Worm (Caenorhabditis elegans) whole organism, late embryonic: ENCODE measurements around the gene lbp-1.
A peak's percentile ranks its signal among the peaks of the same experiment; 100 is the strongest.

Source experiments
- C38D4.7 ChIP-seq: fragments of 200-800 bp; sonication (Bioruptor generic); optimal IDR thresholded peaks from 2 replicates; lab custom pipeline; 2018; ENCODE audit warnings: mild to moderate bottlenecking, missing genetic modification characterization, moderate library complexity, missing compliant biosample characterization
- F13H6.1 ChIP-seq: sonication (generic microtip); optimal IDR thresholded peaks from 2 replicates; lab custom pipeline; 2016; ENCODE audit warnings: missing genetic modification characterization, missing compliant biosample characterization
- K02D7.2 ChIP-seq: sonication (generic microtip); optimal IDR thresholded peaks from 2 replicates; lab custom pipeline; 2017; ENCODE audit warnings: mild to moderate bottlenecking, missing genetic modification characterization, missing compliant biosample characterization
- K09A11.1 ChIP-seq: sonication (generic microtip); optimal IDR thresholded peaks from 2 replicates; lab custom pipeline; 2017; ENCODE audit warnings: antibody characterized with exemption, mild to moderate bottlenecking, missing genetic modification characterization, missing compliant biosample characterization; ENCODE audit not compliant: insufficient read depth
- T23F11.4 ChIP-seq: fragments of 200-800 bp; sonication (Bioruptor generic); optimal IDR thresholded peaks from 2 replicates; lab custom pipeline; 2018; ENCODE audit warnings: mild to moderate bottlenecking, missing genetic modification characterization, missing compliant biosample characterization
- ahr-1 ChIP-seq: sonication (generic microtip); optimal IDR thresholded peaks from 2 replicates; lab custom pipeline; 2016; ENCODE audit warnings: missing genetic modification characterization, missing compliant biosample characterization
- ama-1 ChIP-seq: fragments of 150-350 bp; optimal IDR thresholded peaks from 2 replicates; lab custom pipeline; 2014
- ceh-18 ChIP-seq: sonication (generic microtip); optimal IDR thresholded peaks from 2 replicates; lab custom pipeline; 2016; ENCODE audit warnings: missing genetic modification characterization, missing compliant biosample characterization
- ceh-2 ChIP-seq: sonication (generic microtip); optimal IDR thresholded peaks from 2 replicates; lab custom pipeline; 2016; ENCODE audit warnings: missing genotype, missing genetic modification characterization, missing compliant biosample characterization
- ceh-22 ChIP-seq: sonication (generic microtip); optimal IDR thresholded peaks from 2 replicates; lab custom pipeline; 2017; ENCODE audit warnings: missing biosample characterization, missing genetic modification characterization
- ceh-34 ChIP-seq: sonication (generic microtip); optimal IDR thresholded peaks from 2 replicates; lab custom pipeline; 2016; ENCODE audit warnings: mild to moderate bottlenecking, missing genetic modification characterization, missing compliant biosample characterization
- ceh-6 ChIP-seq: fragments of 200-800 bp; sonication (Bioruptor generic); optimal IDR thresholded peaks from 2 replicates; lab custom pipeline; 2018; ENCODE audit warnings: mild to moderate bottlenecking, missing genetic modification characterization, missing compliant biosample characterization
- che-1 ChIP-seq: sonication (generic microtip); optimal IDR thresholded peaks from 2 replicates; lab custom pipeline; 2016; ENCODE audit warnings: mild to moderate bottlenecking, missing genetic modification characterization, missing compliant biosample characterization
- dmd-4 ChIP-seq: sonication (generic microtip); optimal IDR thresholded peaks from 2 replicates; lab custom pipeline; 2016; ENCODE audit warnings: borderline replicate concordance, missing genetic modification characterization, missing compliant biosample characterization
- elt-2 ChIP-seq: sonication (generic microtip); optimal IDR thresholded peaks from 2 replicates; lab custom pipeline; 2016; ENCODE audit warnings: missing genetic modification reagents, missing genetic modification characterization, missing compliant biosample characterization
- ets-4 ChIP-seq: sonication (generic microtip); optimal IDR thresholded peaks from 2 replicates; lab custom pipeline; 2016; ENCODE audit warnings: missing genetic modification characterization, missing compliant biosample characterization
- fax-1 ChIP-seq: sonication (generic microtip); optimal IDR thresholded peaks from 2 replicates; lab custom pipeline; 2016; ENCODE audit warnings: missing genotype, missing genetic modification characterization, missing compliant biosample characterization
- fkh-10 ChIP-seq: fragments of 150-350 bp; optimal IDR thresholded peaks from 2 replicates; lab custom pipeline; 2014; ENCODE audit warnings: missing biosample characterization, missing genetic modification reagents, missing genetic modification characterization
- hlh-13 ChIP-seq: fragments of 200-800 bp; sonication (Bioruptor generic); optimal IDR thresholded peaks from 2 replicates; lab custom pipeline; 2018; ENCODE audit warnings: mild to moderate bottlenecking, missing genetic modification characterization, missing compliant biosample characterization
- hlh-30 ChIP-seq: sonication (generic microtip); optimal IDR thresholded peaks from 2 replicates; lab custom pipeline; 2017; ENCODE audit warnings: antibody characterized with exemption, missing genetic modification characterization, missing compliant biosample characterization; ENCODE audit not compliant: insufficient read depth
- lim-6 ChIP-seq: sonication (generic microtip); optimal IDR thresholded peaks from 2 replicates; lab custom pipeline; 2016; ENCODE audit warnings: missing genetic modification characterization, missing compliant biosample characterization
- lin-11 ChIP-seq: fragments of 200-800 bp; sonication (Bioruptor generic); optimal IDR thresholded peaks from 2 replicates; lab custom pipeline; 2018; ENCODE audit warnings: mild to moderate bottlenecking, missing genetic modification characterization, missing compliant biosample characterization
- madf-2 ChIP-seq: sonication (generic microtip); optimal IDR thresholded peaks from 2 replicates; lab custom pipeline; 2017; ENCODE audit warnings: missing genetic modification characterization, missing compliant biosample characterization
- nfya-1 ChIP-seq: sonication (generic microtip); optimal IDR thresholded peaks from 2 replicates; lab custom pipeline; 2017; ENCODE audit warnings: missing genetic modification characterization, mild to moderate bottlenecking, missing compliant biosample characterization, antibody characterized with exemption, moderate library complexity
- nhr-232 ChIP-seq: sonication (generic microtip); optimal IDR thresholded peaks from 2 replicates; lab custom pipeline; 2016; ENCODE audit warnings: missing genetic modification characterization, missing compliant biosample characterization
- pag-3 ChIP-seq: sonication (generic microtip); optimal IDR thresholded peaks from 2 replicates; lab custom pipeline; 2016; ENCODE audit warnings: missing compliant biosample characterization, missing genetic modification characterization, borderline replicate concordance
- pat-9 ChIP-seq: fragments of 200-800 bp; sonication (Bioruptor generic); optimal IDR thresholded peaks from 2 replicates; lab custom pipeline; 2018; ENCODE audit warnings: mild to moderate bottlenecking, missing genetic modification characterization, moderate library complexity, missing compliant biosample characterization
- pax-1 ChIP-seq: fragments of 150-350 bp; optimal IDR thresholded peaks from 2 replicates; lab custom pipeline; 2014; ENCODE audit warnings: missing biosample characterization, missing genetic modification characterization
- pqm-1 ChIP-seq: sonication (generic microtip); optimal IDR thresholded peaks from 2 replicates; lab custom pipeline; 2016; ENCODE audit warnings: missing genetic modification characterization, missing compliant biosample characterization
- pros-1 ChIP-seq: fragments of 150-350 bp; optimal IDR thresholded peaks from 2 replicates; lab custom pipeline; 2014; ENCODE audit warnings: missing biosample characterization, missing genetic modification reagents, missing genetic modification characterization
- ref-2 ChIP-seq: sonication (generic microtip); optimal IDR thresholded peaks from 2 replicates; lab custom pipeline; 2016; ENCODE audit warnings: missing genetic modification characterization, missing compliant biosample characterization
- sdc-2 ChIP-seq: sonication (generic microtip); optimal IDR thresholded peaks from 2 replicates; lab custom pipeline; 2016; ENCODE audit warnings: missing genotype, missing genetic modification characterization, missing compliant biosample characterization
- sox-2 ChIP-seq: fragments of 200-800 bp; sonication (Bioruptor generic); IDR thresholded peaks from 2 replicates; pipeline ENCODE4 v1.3.6; 2022; ENCODE audit warnings: missing genetic modification reagents, missing genetic modification characterization, missing compliant biosample characterization
- unc-3 ChIP-seq, 2 experiments: fragments of 200-800 bp in 1 of 2; sonication (Bioruptor generic) in 1 of 2; sonication (generic microtip) in 1 of 2; conservative IDR thresholded peaks in 1 of 2; optimal IDR thresholded peaks in 1 of 2; 2 replicates each; pipeline versions ENCODE4 v1.3.6 to Lab custom; 2016 to 2022; ENCODE audit warnings: missing compliant biosample characterization in 2 of 2, missing genetic modification characterization in 2 of 2, missing genetic modification reagents in 1 of 2
- unc-42 ChIP-seq: sonication (generic microtip); optimal IDR thresholded peaks from 2 replicates; lab custom pipeline; 2016; ENCODE audit warnings: missing genotype, missing genetic modification characterization, missing compliant biosample characterization
- zip-5 ChIP-seq: sonication (generic microtip); optimal IDR thresholded peaks from 2 replicates; lab custom pipeline; 2016; ENCODE audit warnings: missing genetic modification characterization, missing compliant biosample characterization
- ztf-16 ChIP-seq: sonication (generic microtip); optimal IDR thresholded peaks from 2 replicates; lab custom pipeline; 2017; ENCODE audit warnings: missing genetic modification characterization, missing compliant biosample characterization

Gene lbp-1

DNA sequence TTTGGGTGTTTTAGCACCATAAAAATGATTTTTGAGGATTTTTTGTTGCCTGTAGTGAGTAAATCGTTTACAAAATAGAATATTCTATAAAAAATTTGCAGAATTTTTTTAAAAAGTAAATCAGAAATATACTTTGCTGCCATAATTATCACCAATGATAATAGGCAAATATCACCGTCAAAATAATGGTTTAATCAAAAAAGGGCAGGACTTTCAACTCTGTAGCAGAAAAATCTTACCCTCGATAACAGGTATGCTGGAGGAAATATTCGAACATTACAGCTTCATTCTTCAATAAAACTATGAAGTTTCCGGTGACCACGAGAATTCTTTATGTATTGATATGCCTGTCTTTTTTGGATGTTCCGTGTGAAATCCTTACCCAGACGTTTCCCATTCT is 30.2 kb downstream of the lbp-1 start, which contains the start of gene K09C4.4 (continued):
- TF ChIP-seq nhr-232 (no peak), ceh-22 (tag; lab: Kevin White, UChicago) (no peak), zip-5 (tag; lab: Kevin White, UChicago) (no peak)

DNA sequence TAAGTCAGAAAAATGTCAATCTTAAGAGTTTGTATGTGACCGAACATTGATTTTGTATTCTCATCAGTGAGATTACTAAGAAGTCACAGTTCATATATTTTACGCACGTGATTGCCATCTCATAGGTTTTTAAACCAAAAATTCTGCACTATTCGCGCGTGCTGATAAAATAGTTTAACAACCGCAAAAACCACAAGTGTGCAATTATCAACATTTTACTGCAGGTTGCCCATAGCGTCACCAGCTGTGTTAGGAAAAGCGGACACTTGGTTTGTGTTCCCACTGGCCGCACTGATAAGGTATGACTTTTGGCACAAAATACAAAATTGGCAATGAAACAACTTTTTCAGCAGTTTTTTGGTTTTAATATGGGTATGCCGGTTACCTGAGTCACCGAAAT is 31.2 kb downstream of the lbp-1 start:
- TF ChIP-seq fax-1 (tag; lab: Kevin White, UChicago) (no peak), ref-2 (no peak), unc-42 (tag; lab: Kevin White, UChicago) (no peak), unc-3 (GFP tag; conservative IDR thresholded peaks at IDR 0.05; lab: Robert Waterston, UW) (no peak), unc-3 (tag; optimal IDR thresholded peaks at IDR 0.05; lab: Kevin White, UChicago) (no peak), elt-2 (tag; lab: Kevin White, UChicago) (peak; percentile 53), ahr-1 (tag; lab: Kevin White, UChicago) (no peak)

DNA sequence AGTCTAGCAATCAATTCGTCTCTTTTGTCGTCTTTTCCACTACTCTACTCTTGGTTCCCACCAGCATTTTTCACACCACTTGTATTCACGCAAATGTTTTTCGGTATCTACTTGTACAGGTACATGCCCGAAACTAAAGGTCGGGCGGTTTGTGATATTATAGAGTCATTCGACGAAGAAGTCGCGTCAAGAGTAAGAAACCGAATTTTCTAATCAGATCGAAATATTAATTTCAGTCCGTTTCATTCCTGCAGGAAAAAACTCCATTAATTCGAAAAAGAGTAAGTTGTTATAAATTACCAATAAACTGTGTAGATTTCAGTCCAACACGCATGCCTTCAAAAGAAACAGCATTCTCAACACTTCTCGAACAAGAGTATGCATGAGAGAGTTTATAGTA is 33.0 kb downstream of the lbp-1 start:
- no peak for TF ChIP-seq lin-11
- no peak for TF ChIP-seq K09A11.1 (tag; lab: Kevin White, UChicago)
- TF ChIP-seq F13H6.1 (tag; lab: Kevin White, UChicago): no peak
- no peak for TF ChIP-seq ets-4 (tag; lab: Kevin White, UChicago)
- TF ChIP-seq sdc-2 (tag; lab: Kevin White, UChicago): no peak
- TF ChIP-seq madf-2 (tag; lab: Kevin White, UChicago): no peak
- no peak for TF ChIP-seq ceh-6 (GFP tag; lab: Kevin White, UChicago)
- TF ChIP-seq pat-9 (tag; lab: Kevin White, UChicago): no peak
- TF ChIP-seq ceh-34 (tag; lab: Kevin White, UChicago): no peak
- TF ChIP-seq K02D7.2 (tag; lab: Kevin White, UChicago): no peak
- no peak for TF ChIP-seq pax-1 (tag; lab: Kevin White, UChicago)
- no peak for TF ChIP-seq pag-3 (tag; lab: Kevin White, UChicago)
- TF ChIP-seq nfya-1: no peak
- no peak for TF ChIP-seq fkh-10 (GFP tag; lab: Kevin White, UChicago)

DNA sequence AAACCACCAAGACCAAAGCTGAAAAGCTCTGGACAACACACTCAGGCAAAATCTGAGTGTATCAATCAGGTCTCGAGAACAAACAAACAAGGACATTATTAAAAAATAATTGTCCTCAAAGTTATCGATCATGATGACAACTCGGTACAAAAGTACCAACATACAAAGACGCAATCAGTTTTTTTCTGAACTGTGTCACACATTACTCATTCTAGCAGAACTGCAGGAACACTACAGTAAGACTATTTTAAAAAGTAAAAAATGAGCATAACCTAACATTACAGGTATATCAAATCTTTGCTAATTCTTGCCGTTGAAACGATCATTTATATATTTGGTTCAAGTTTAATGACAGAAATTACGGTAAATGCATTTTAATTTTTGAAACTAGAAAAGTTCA is 37.2 kb downstream of the lbp-1 start, which contains the start of gene K09C4.2:
K09C4.2 (plus strand) TSS at position 301 of the 400 bp plus-strand sequence.
- TF ChIP-seq dmd-4 (tag; lab: Kevin White, UChicago) (no peak), T23F11.4 (no peak), hlh-13 (GFP tag; lab: Kevin White, UChicago) (no peak), F13H6.1 (tag; lab: Kevin White, UChicago) (no peak)

DNA sequence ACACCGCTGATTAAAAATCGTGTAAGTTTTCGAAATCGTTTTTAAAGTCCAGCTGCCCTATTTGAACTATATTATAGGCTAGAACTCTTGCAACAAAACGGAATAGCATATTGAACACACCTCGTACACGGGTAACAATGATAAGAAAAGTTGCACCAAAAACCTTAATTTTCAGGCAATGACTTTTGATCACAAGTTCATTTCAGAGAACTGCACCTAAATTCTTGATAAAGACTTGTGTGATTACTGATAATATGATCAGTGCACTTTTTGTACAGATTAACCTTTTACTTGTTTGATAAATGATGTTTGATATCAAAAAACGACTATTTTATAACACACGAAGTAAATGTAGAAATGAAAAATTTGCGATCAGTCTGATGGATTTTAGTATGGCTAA is 38.9 kb downstream of the lbp-1 start:
- TF ChIP-seq unc-42 (tag; lab: Kevin White, UChicago): no peak
- TF ChIP-seq elt-2 (tag; lab: Kevin White, UChicago): peak; percentile 57

DNA sequence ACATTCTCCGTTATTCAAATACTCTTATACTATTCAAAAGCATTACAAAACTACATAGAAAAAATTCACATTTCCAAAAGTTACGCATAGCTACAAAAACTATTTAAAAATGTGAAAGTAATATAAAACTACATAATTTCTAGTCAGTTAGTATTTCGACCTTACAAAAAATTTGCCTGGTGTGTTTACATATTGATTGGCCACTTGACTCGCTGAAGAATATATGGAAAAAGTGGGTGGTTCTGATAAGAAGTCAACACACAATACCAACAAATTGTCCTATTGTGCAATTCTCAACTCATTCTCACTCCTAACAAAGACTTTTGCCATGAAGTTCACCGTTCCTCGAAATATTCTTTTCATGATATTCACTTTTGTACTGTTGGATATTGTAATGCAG is 39.6 kb downstream of the lbp-1 start, which contains the start of gene K09C4.1:
K09C4.1 (plus strand) TSS at position 301 of the 400 bp plus-strand sequence.
- no peak for TF ChIP-seq ztf-16 (tag; lab: Kevin White, UChicago)
- TF ChIP-seq pros-1: no peak
- no peak for TF ChIP-seq lim-6 (tag; lab: Kevin White, UChicago)
- no peak for TF ChIP-seq ets-4 (tag; lab: Kevin White, UChicago)
- TF ChIP-seq, all 69 proteins: peak for 0

DNA sequence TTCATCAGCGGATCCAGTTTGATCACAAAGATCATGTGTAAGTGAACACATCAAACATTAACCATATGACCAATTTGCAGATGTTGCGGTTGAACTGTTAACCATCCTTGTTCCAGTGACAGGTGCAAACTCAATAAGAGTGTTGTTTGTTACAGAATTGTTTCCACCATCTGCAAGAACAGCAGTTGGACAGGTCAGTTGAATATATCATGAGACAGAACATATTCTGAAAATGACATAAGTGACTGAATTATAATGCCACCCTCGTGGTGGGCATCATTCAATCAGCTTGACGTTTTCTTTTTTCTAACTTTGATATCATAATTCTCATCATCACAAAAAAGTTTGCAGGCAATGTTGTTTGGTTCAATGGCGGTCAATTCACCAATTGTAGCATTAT is 41.6 kb downstream of the lbp-1 start:
- TF ChIP-seq sox-2 (no peak), ama-1 (no peak), K02D7.2 (tag; lab: Kevin White, UChicago) (no peak), pqm-1 (tag; lab: Kevin White, UChicago) (no peak), hlh-30 (tag; lab: Kevin White, UChicago) (no peak), che-1 (tag; lab: Kevin White, UChicago) (no peak), ceh-18 (tag; lab: Kevin White, UChicago) (no peak), ceh-2 (no peak), C38D4.7 (GFP tag; lab: Kevin White, UChicago) (no peak)
